Worm (Caenorhabditis elegans) whole organism, mixed stage, embryonic: ENCODE measurements around the gene Y37D8A.16.
A peak's percentile ranks its signal among the peaks of the same experiment; 100 is the strongest.

Experiments used
- M03D4.4 ChIP-seq: sonication (generic microtip); optimal IDR thresholded peaks from 2 replicates; lab custom pipeline; 2017; ENCODE audit warnings: mild to moderate bottlenecking, missing genetic modification characterization, missing compliant biosample characterization
- bed-3 ChIP-seq: fragments of 200-800 bp; sonication (Bioruptor generic); optimal IDR thresholded peaks from 3 replicates; lab custom pipeline; 2018; ENCODE audit warnings: mild to moderate bottlenecking, missing genetic modification characterization, moderate library complexity, missing compliant biosample characterization
- blmp-1 ChIP-seq: fragments of 150-350 bp; optimal IDR thresholded peaks from 2 replicates; lab custom pipeline; 2014; ENCODE audit warnings: missing biosample characterization, missing genetic modification characterization
- ces-1 ChIP-seq: fragments of 150-350 bp; optimal IDR thresholded peaks from 2 replicates; lab custom pipeline; 2014; ENCODE audit warnings: missing biosample characterization, missing genetic modification reagents, missing genetic modification characterization
- cnd-1 ChIP-seq: fragments of 200-800 bp; sonication (Bioruptor generic); optimal IDR thresholded peaks from 2 replicates; lab custom pipeline; 2018; ENCODE audit warnings: mild to moderate bottlenecking, missing genetic modification characterization, missing compliant biosample characterization
- elt-1 ChIP-seq: sonication (generic microtip); optimal IDR thresholded peaks from 2 replicates; lab custom pipeline; 2017; ENCODE audit warnings: missing genetic modification characterization, mild to moderate bottlenecking, missing compliant biosample characterization, antibody characterized with exemption, moderate library complexity, borderline replicate concordance; ENCODE audit not compliant: insufficient read depth
- elt-3 ChIP-seq: fragments of 150-350 bp; optimal IDR thresholded peaks from 2 replicates; lab custom pipeline; 2014; ENCODE audit warnings: missing biosample characterization, missing genetic modification characterization
- flh-1 ChIP-seq: fragments of 200-800 bp; sonication (Bioruptor generic); optimal IDR thresholded peaks from 2 replicates; lab custom pipeline; 2018; ENCODE audit warnings: mild to moderate bottlenecking, missing genetic modification characterization, moderate library complexity, missing compliant biosample characterization
- hlh-1 ChIP-seq: fragments of 150-350 bp; optimal IDR thresholded peaks from 2 replicates; lab custom pipeline; 2014; ENCODE audit warnings: missing biosample characterization, missing genetic modification reagents, missing genetic modification characterization
- lin-13 ChIP-seq: fragments of 150-350 bp; optimal IDR thresholded peaks from 2 replicates; lab custom pipeline; 2014; ENCODE audit warnings: missing biosample characterization, missing genetic modification characterization
- lin-32 ChIP-seq: fragments of 200-800 bp; sonication (Bioruptor generic); optimal IDR thresholded peaks from 2 replicates; lab custom pipeline; 2018; ENCODE audit warnings: mild to moderate bottlenecking, missing genetic modification characterization, missing compliant biosample characterization
- lsy-2 ChIP-seq: fragments of 150-350 bp; optimal IDR thresholded peaks from 2 replicates; lab custom pipeline; 2014; ENCODE audit warnings: missing biosample characterization, missing genetic modification characterization
- mab-5 ChIP-seq: fragments of 150-350 bp; optimal IDR thresholded peaks from 2 replicates; lab custom pipeline; 2014; ENCODE audit warnings: missing biosample characterization, missing genetic modification characterization
- mls-2 ChIP-seq: sonication (generic microtip); optimal IDR thresholded peaks from 2 replicates; lab custom pipeline; 2016; ENCODE audit warnings: mild to moderate bottlenecking, missing genetic modification characterization, moderate library complexity, missing compliant biosample characterization
- nhr-12 ChIP-seq: fragments of 150-350 bp; optimal IDR thresholded peaks from 2 replicates; lab custom pipeline; 2014; ENCODE audit warnings: missing biosample characterization, missing genetic modification characterization
- nhr-2 ChIP-seq: fragments of 150-350 bp; optimal IDR thresholded peaks from 2 replicates; lab custom pipeline; 2014; ENCODE audit warnings: missing biosample characterization, missing genetic modification characterization
- nhr-237 ChIP-seq: fragments of 150-350 bp; optimal IDR thresholded peaks from 2 replicates; lab custom pipeline; 2014; ENCODE audit warnings: missing biosample characterization, missing genetic modification characterization
- nhr-28 ChIP-seq: fragments of 150-350 bp; optimal IDR thresholded peaks from 2 replicates; lab custom pipeline; 2014; ENCODE audit warnings: missing biosample characterization, missing genetic modification characterization
- nhr-76 ChIP-seq: sonication (generic microtip); optimal IDR thresholded peaks from 2 replicates; lab custom pipeline; 2017; ENCODE audit warnings: missing biosample characterization, missing genetic modification characterization
- pha-4 ChIP-seq: fragments of 150-350 bp; optimal IDR thresholded peaks from 2 replicates; lab custom pipeline; 2018; ENCODE audit warnings: missing biosample characterization, missing genetic modification reagents, missing genetic modification characterization
- sem-2 ChIP-seq: fragments of 200-800 bp; sonication (Bioruptor generic); optimal IDR thresholded peaks from 2 replicates; lab custom pipeline; 2018; ENCODE audit warnings: mild to moderate bottlenecking, missing genetic modification characterization, missing compliant biosample characterization
- snpc-4 ChIP-seq: fragments of 150-350 bp; optimal IDR thresholded peaks from 2 replicates; lab custom pipeline; 2014; ENCODE audit warnings: missing biosample characterization, missing genetic modification characterization
- sptf-1 ChIP-seq: sonication (generic microtip); optimal IDR thresholded peaks from 2 replicates; lab custom pipeline; 2017; ENCODE audit warnings: mild to moderate bottlenecking, missing genetic modification characterization, moderate library complexity, missing compliant biosample characterization
- unc-120 ChIP-seq: sonication (generic microtip); optimal IDR thresholded peaks from 2 replicates; lab custom pipeline; 2017; ENCODE audit warnings: missing genetic modification characterization, missing compliant biosample characterization; ENCODE audit not compliant: poor library complexity, severe bottlenecking
- unc-62 ChIP-seq: fragments of 150-350 bp; optimal IDR thresholded peaks from 2 replicates; lab custom pipeline; 2014; ENCODE audit warnings: missing biosample characterization, missing genetic modification reagents, missing genetic modification characterization
- ztf-11 ChIP-seq: fragments of 150-350 bp; optimal IDR thresholded peaks from 2 replicates; lab custom pipeline; 2014; ENCODE audit warnings: missing biosample characterization, missing genetic modification characterization

Gene Y37D8A.16

ce11 chrIII:12920810-12921209, 2.3 kb upstream of the Y37D8A.16 start:
- no peak for TF ChIP-seq snpc-4 (tag; lab: Kevin White, UChicago)
- no peak for TF ChIP-seq flh-1 (GFP tag; lab: Kevin White, UChicago)
- TF ChIP-seq nhr-237 (tag; lab: Kevin White, UChicago): no peak
- TF ChIP-seq nhr-28 (tag; lab: Kevin White, UChicago): no peak
- TF ChIP-seq elt-3 (tag; lab: Kevin White, UChicago): no peak
- no peak for TF ChIP-seq nhr-12 (tag; lab: Kevin White, UChicago)
- TF ChIP-seq unc-62 (GFP tag; lab: Kevin White, UChicago): no peak
- TF ChIP-seq hlh-1 (tag; lab: Kevin White, UChicago): no peak
- TF ChIP-seq bed-3 (GFP tag; lab: Kevin White, UChicago): no peak
- TF ChIP-seq blmp-1 (tag; lab: Kevin White, UChicago): no peak
- TF ChIP-seq lin-13 (tag; lab: Kevin White, UChicago): no peak
- no peak for TF ChIP-seq unc-120 (tag; lab: Kevin White, UChicago)
- no peak for TF ChIP-seq pha-4
- no peak for TF ChIP-seq sem-2 (GFP tag; lab: Kevin White, UChicago)
- no peak for TF ChIP-seq lin-32 (GFP tag; lab: Kevin White, UChicago)
- no peak for TF ChIP-seq nhr-2 (tag; lab: Kevin White, UChicago)
- no peak for TF ChIP-seq sptf-1 (tag; lab: Kevin White, UChicago)
- TF ChIP-seq ztf-11 (tag; lab: Kevin White, UChicago): no peak

ce11 chrIII:12919882-12920281, 1.4 kb upstream of the Y37D8A.16 start:
- TF ChIP-seq pha-4 (peak; percentile 73), elt-3 (tag; lab: Kevin White, UChicago) (no peak)

ce11 chrIII:12917852-12918251, 623 bp downstream of the Y37D8A.16 start:
- no peak for TF ChIP-seq mls-2
- no peak for TF ChIP-seq sem-2 (GFP tag; lab: Kevin White, UChicago)
- no peak for TF ChIP-seq flh-1 (GFP tag; lab: Kevin White, UChicago)
- TF ChIP-seq mab-5 (tag; lab: Kevin White, UChicago): no peak
- no peak for TF ChIP-seq M03D4.4 (tag; lab: Kevin White, UChicago)

ce11 chrIII:12916459-12916858, 2.0 kb downstream of the Y37D8A.16 start:
- no peak for TF ChIP-seq sptf-1 (tag; lab: Kevin White, UChicago)
- no peak for TF ChIP-seq bed-3 (GFP tag; lab: Kevin White, UChicago)
- TF ChIP-seq nhr-12 (tag; lab: Kevin White, UChicago): no peak
- TF ChIP-seq nhr-28 (tag; lab: Kevin White, UChicago): no peak
- TF ChIP-seq ces-1 (GFP tag; lab: Kevin White, UChicago): peak; percentile 62
- TF ChIP-seq pha-4: no peak
- TF ChIP-seq, all 35 proteins: peak for 1

ce11 chrIII:12910365-12910764, 8.1 kb downstream of the Y37D8A.16 start, which contains the start of gene flp-14:
Gene flp-14 (plus strand): TSS chrIII:12910510.
- TF ChIP-seq nhr-76: no peak

- TF ChIP-seq ztf-11 (tag; lab: Kevin White, UChicago) (no peak), mls-2 (no peak), elt-1 (tag; lab: Kevin White, UChicago) (no peak), nhr-28 (tag; lab: Kevin White, UChicago) (no peak), ces-1 (GFP tag; lab: Kevin White, UChicago) (no peak), nhr-2 (tag; lab: Kevin White, UChicago) (no peak)
Observed at ce11 chrIII:12907218-12907617, 11.3 kb downstream of the Y37D8A.16 start.

- no peak for TF ChIP-seq lsy-2 (tag; lab: Kevin White, UChicago)
- no peak for TF ChIP-seq lin-32 (GFP tag; lab: Kevin White, UChicago)
- no peak for TF ChIP-seq flh-1 (GFP tag; lab: Kevin White, UChicago)
- no peak for TF ChIP-seq unc-120 (tag; lab: Kevin White, UChicago)
- no peak for TF ChIP-seq ces-1 (GFP tag; lab: Kevin White, UChicago)
- no peak for TF ChIP-seq sem-2 (GFP tag; lab: Kevin White, UChicago)
- no peak for TF ChIP-seq elt-3 (tag; lab: Kevin White, UChicago)
- no peak for TF ChIP-seq nhr-76
- no peak for TF ChIP-seq M03D4.4 (tag; lab: Kevin White, UChicago)
- no peak for TF ChIP-seq cnd-1 (tag; lab: Kevin White, UChicago)
- TF ChIP-seq, all 35 proteins: peak for 0
Observed at ce11 chrIII:12906611-12907037, 11.9 kb downstream of the Y37D8A.16 start.
